Fruit fly (Drosophila melanogaster): ENCODE data around the gene CG9109.

- TF ChIP-seq EcR (GFP tag; optimal IDR thresholded peaks at IDR 0.05) (no peak), psq (optimal IDR thresholded peaks at IDR 0.05) (no peak), pan (optimal IDR thresholded peaks at IDR 0.05) (no peak), CG8478 (optimal IDR thresholded peaks at IDR 0.05) (no peak), usp (GFP tag; optimal IDR thresholded peaks at IDR 0.05) (no peak), Dll (optimal IDR thresholded peaks at IDR 0.05) (no peak)
These were observed 48.1 kb downstream of the CG9109 start, which contains the start of gene ifc for dm6 chr2L:5986094-5986493.

Data from whole organism.